Fruit fly (Drosophila melanogaster) whole organism, wandering third instar larva: ENCODE results near the gene Rbp1-like.

Experiments
- Abd-B ChIP-seq: fragments of >200 bp; optimal IDR thresholded peaks from 2 replicates; lab custom pipeline; 2017; ENCODE audit warnings: missing biosample characterization, missing genetic modification characterization
- CG32264 ChIP-seq: fragments of 200-800 bp; sonication (Bioruptor generic); optimal IDR thresholded peaks from 2 replicates; lab custom pipeline; 2016; ENCODE audit warnings: missing biosample characterization, missing genetic modification characterization
- CG9705 ChIP-seq: fragments of 200-800 bp; sonication (Bioruptor generic); optimal IDR thresholded peaks from 2 replicates; lab custom pipeline; 2018; ENCODE audit warnings: missing biosample characterization, mild to moderate bottlenecking, missing genetic modification characterization
- CrebA ChIP-seq: fragments of 200-800 bp; sonication (Bioruptor generic); optimal IDR thresholded peaks from 2 replicates; lab custom pipeline; 2016; ENCODE audit warnings: missing biosample characterization, mild to moderate bottlenecking, missing genetic modification characterization, borderline replicate concordance
- Dfd ChIP-seq: fragments of >200 bp; optimal IDR thresholded peaks from 2 replicates; lab custom pipeline; 2017; ENCODE audit warnings: missing biosample characterization, missing genetic modification characterization
- Dif ChIP-seq: fragments of 200-275, 200-300 bp; sonication (Bioruptor generic); optimal IDR thresholded peaks from 2 replicates; lab custom pipeline; 2018; ENCODE audit warnings: missing biosample characterization, missing genetic modification characterization; ENCODE audit not compliant: partially characterized antibody
- HLH106 ChIP-seq: fragments of 200-800 bp; optimal IDR thresholded peaks from 3 replicates; lab custom pipeline; 2019; ENCODE audit warnings: missing biosample characterization, mild to moderate bottlenecking, missing genetic modification characterization, moderate library complexity
- Hr78 ChIP-seq: fragments of >200 bp; optimal IDR thresholded peaks from 2 replicates; lab custom pipeline; 2017; ENCODE audit warnings: missing biosample characterization, missing genetic modification characterization
- Hr83 ChIP-seq: fragments of 200-300 bp; sonication (Bioruptor generic); optimal IDR thresholded peaks from 2 replicates; lab custom pipeline; 2016; ENCODE audit warnings: missing biosample characterization, mild to moderate bottlenecking, missing genetic modification characterization, moderate library complexity; ENCODE audit not compliant: poor library complexity, severe bottlenecking
- Jra ChIP-seq: sonication (Bioruptor generic); optimal IDR thresholded peaks from 2 replicates; lab custom pipeline; 2016; ENCODE audit warnings: missing biosample characterization, missing genetic modification characterization
- Mio ChIP-seq: sonication (Bioruptor generic); optimal IDR thresholded peaks from 2 replicates; lab custom pipeline; 2016; ENCODE audit warnings: missing biosample characterization, missing genetic modification characterization
- Myc ChIP-seq: fragments of >200 bp; optimal IDR thresholded peaks from 2 replicates; lab custom pipeline; 2017
- N ChIP-seq: fragments of >200 bp; optimal IDR thresholded peaks from 2 replicates; lab custom pipeline; 2018; ENCODE audit warnings: missing biosample characterization, missing external identifiers, missing genetic modification characterization
- OdsH ChIP-seq: fragments of 200-800 bp; sonication (Bioruptor generic); optimal IDR thresholded peaks from 2 replicates; lab custom pipeline; 2016; ENCODE audit warnings: missing biosample characterization, mild to moderate bottlenecking, missing genetic modification characterization
- Sp1 ChIP-seq: fragments of 200-800 bp; sonication (Bioruptor generic); optimal IDR thresholded peaks from 3 replicates; lab custom pipeline; 2019; ENCODE audit warnings: missing biosample characterization, mild to moderate bottlenecking, missing genetic modification characterization, moderate library complexity
- Vsx2 ChIP-seq: fragments of 200-300, 225-300 bp; sonication (Bioruptor generic); optimal IDR thresholded peaks from 2 replicates; lab custom pipeline; 2018; ENCODE audit warnings: missing biosample characterization, missing genetic modification characterization; ENCODE audit not compliant: partially characterized antibody
- br ChIP-seq: fragments of 200-800 bp; sonication (Bioruptor generic); optimal IDR thresholded peaks from 2 replicates; lab custom pipeline; 2016; ENCODE audit warnings: missing biosample characterization, missing genetic modification characterization
- dmrt93B ChIP-seq: fragments of 200-800 bp; sonication (Bioruptor generic); optimal IDR thresholded peaks from 2 replicates; lab custom pipeline; 2018; ENCODE audit warnings: missing biosample characterization, mild to moderate bottlenecking, missing genetic modification characterization
- dsf ChIP-seq: sonication (Bioruptor generic); optimal IDR thresholded peaks from 2 replicates; lab custom pipeline; 2016; ENCODE audit warnings: missing biosample characterization, missing genetic modification characterization, borderline replicate concordance
- ey ChIP-seq: fragments of 200-800 bp; sonication (Bioruptor generic); optimal IDR thresholded peaks from 2 replicates; lab custom pipeline; 2016; ENCODE audit warnings: missing biosample characterization, missing genetic modification characterization
- foxo ChIP-seq, 2 experiments: fragments of 200-800 bp; sonication (Bioruptor generic); optimal IDR thresholded peaks; 2 replicates in 1 of 2; 3 replicates in 1 of 2; lab custom pipeline; 2016 to 2017; ENCODE audit warnings: missing biosample characterization in 2 of 2, missing genetic modification characterization in 2 of 2
- fru ChIP-seq: fragments of 200-800 bp; sonication (Bioruptor generic); optimal IDR thresholded peaks from 3 replicates; lab custom pipeline; 2016; ENCODE audit warnings: missing biosample characterization, mild to moderate bottlenecking, missing genetic modification characterization
- h ChIP-seq: fragments of 200-800 bp; sonication (Bioruptor generic); optimal IDR thresholded peaks from 3 replicates; lab custom pipeline; 2016; ENCODE audit warnings: missing biosample characterization, mild to moderate bottlenecking, missing genetic modification characterization
- jim ChIP-seq: fragments of 175-275, 200-325 bp; sonication (Bioruptor generic); optimal IDR thresholded peaks from 2 replicates; lab custom pipeline; 2016; ENCODE audit warnings: missing biosample characterization, mild to moderate bottlenecking, missing genetic modification characterization
- lola ChIP-seq: fragments of >200 bp; optimal IDR thresholded peaks from 2 replicates; lab custom pipeline; 2017; ENCODE audit warnings: missing biosample characterization, missing genetic modification characterization
- psq ChIP-seq: fragments of 200-800 bp; sonication (Bioruptor generic); optimal IDR thresholded peaks from 3 replicates; lab custom pipeline; 2017; ENCODE audit warnings: missing biosample characterization, mild to moderate bottlenecking, missing genetic modification characterization, moderate library complexity
- rgr ChIP-seq: fragments of 200-800 bp; sonication (Bioruptor generic); optimal IDR thresholded peaks from 3 replicates; lab custom pipeline; 2016; ENCODE audit warnings: missing biosample characterization, mild to moderate bottlenecking, missing genetic modification characterization
- sage ChIP-seq: fragments of 200-800 bp; sonication (Bioruptor generic); optimal IDR thresholded peaks from 2 replicates; lab custom pipeline; 2016; ENCODE audit warnings: missing biosample characterization, mild to moderate bottlenecking, missing genetic modification characterization
- sv ChIP-seq: fragments of 200-800 bp; sonication (Bioruptor generic); optimal IDR thresholded peaks from 3 replicates; lab custom pipeline; 2016; ENCODE audit warnings: missing biosample characterization, missing genetic modification characterization
- tai ChIP-seq: sonication (Bioruptor generic); optimal IDR thresholded peaks from 2 replicates; lab custom pipeline; 2016; ENCODE audit warnings: missing biosample characterization, missing genetic modification characterization
- usp ChIP-seq: fragments of >200 bp; optimal IDR thresholded peaks from 2 replicates; lab custom pipeline; 2017; ENCODE audit warnings: missing biosample characterization, missing genetic modification characterization
- woc ChIP-seq: sonication (Bioruptor generic); optimal IDR thresholded peaks from 2 replicates; lab custom pipeline; 2016; ENCODE audit warnings: missing biosample characterization, mild to moderate bottlenecking, missing genetic modification characterization

Gene Rbp1-like

DNA sequence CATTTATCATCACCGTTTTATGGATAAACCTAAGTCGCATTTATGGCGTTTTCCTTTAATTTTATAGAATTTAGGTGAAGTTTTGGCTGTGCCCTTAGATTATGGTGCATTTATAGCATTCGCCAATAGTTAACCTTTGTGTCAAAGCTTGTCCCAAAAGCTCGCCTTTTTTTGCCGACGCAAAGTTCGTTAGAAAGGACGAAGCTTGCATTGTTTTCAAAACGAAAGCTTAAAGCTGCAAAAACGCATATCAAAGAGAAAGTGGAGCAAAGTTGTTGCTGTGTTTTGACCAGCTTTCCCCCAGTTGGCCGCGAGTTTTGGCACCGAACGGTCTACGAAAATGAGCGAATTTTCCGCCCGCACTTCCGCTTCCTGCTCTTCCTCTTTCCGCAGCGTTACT is 25.7 kb downstream of the Rbp1-like start, which contains the start of gene Syt12:
Gene Syt12, plus strand, starts transcription at position 301 of the 400 bp plus-strand sequence.
- TF ChIP-seq Abd-B (GFP tag; lab: Kevin White, UChicago) (no peak), Hr83 (GFP tag; lab: Kevin White, UChicago) (no peak), sv (GFP tag; lab: Kevin White, UChicago) (no peak), jim (GFP tag; lab: Kevin White, UChicago) (no peak), Jra (GFP tag; lab: Kevin White, UChicago) (no peak), Myc (lab: Kevin White, UChicago) (no peak), rgr (GFP tag; lab: Kevin White, UChicago) (no peak), h (GFP tag; lab: Kevin White, UChicago) (no peak), OdsH (GFP tag; lab: Kevin White, UChicago) (no peak), CG9705 (GFP tag; lab: Kevin White, UChicago) (no peak), dsf (no peak), ey (GFP tag; lab: Kevin White, UChicago) (no peak), woc (no peak), usp (GFP tag; lab: Kevin White, UChicago) (no peak), foxo (GFP tag; optimal IDR thresholded peaks at IDR 0.05; lab: Kevin White, UChicago) (no peak), N (GFP tag; lab: Kevin White, UChicago) (no peak), Dif (GFP tag; lab: Kevin White, UChicago) (no peak), lola (GFP tag; lab: Kevin White, UChicago) (no peak)

dm6 chrX:13358240-13358799 is 26.4 kb downstream of the Rbp1-like start:
- no peak for TF ChIP-seq br (GFP tag; lab: Kevin White, UChicago)
- no peak for TF ChIP-seq foxo (GFP tag; optimal IDR thresholded peaks at IDR 0.05; lab: Kevin White, UChicago)
- no peak for TF ChIP-seq CrebA (GFP tag; lab: Kevin White, UChicago)
- no peak for TF ChIP-seq lola (GFP tag; lab: Kevin White, UChicago)
- no peak for TF ChIP-seq Abd-B (GFP tag; lab: Kevin White, UChicago)
- no peak for TF ChIP-seq Mio (GFP tag; lab: Kevin White, UChicago)
- TF ChIP-seq fru, result no peak
- TF ChIP-seq tai, result no peak
- TF ChIP-seq Myc (lab: Kevin White, UChicago), result peak; percentile 40
- no peak for TF ChIP-seq usp (GFP tag; lab: Kevin White, UChicago)
- TF ChIP-seq woc, result peak; percentile 18
- TF ChIP-seq sage (GFP tag; lab: Kevin White, UChicago), result no peak

DNA sequence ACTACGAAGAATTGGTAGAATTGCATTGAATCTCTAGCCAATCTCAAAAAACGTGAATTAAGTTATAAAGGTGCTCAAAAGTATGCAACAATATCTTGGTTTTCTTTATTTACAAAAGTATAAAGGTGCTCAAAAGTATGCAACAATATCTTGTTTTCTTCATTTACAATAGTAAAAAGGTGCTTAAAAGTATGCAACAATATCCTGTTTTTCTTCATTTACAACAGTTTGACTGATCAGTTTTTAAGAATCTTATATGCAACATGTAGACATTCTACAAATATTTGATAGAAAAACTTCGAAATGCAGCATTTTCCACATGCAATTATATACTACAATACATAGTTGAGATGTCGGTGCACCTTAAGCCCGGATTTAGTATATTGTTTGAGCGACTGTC is 37.7 kb downstream of the Rbp1-like start:
- TF ChIP-seq rgr (GFP tag; lab: Kevin White, UChicago) (no peak), sv (GFP tag; lab: Kevin White, UChicago) (no peak)
- TF ChIP-seq, all 38 proteins: peak for 0

- TF ChIP-seq Mio (GFP tag; lab: Kevin White, UChicago) (no peak), HLH106 (peak; percentile 43), Sp1 (peak; percentile 26), foxo (GFP tag; optimal IDR thresholded peaks at IDR 0.05; lab: Kevin White, UChicago) (peak in 1 of 2 experiments; percentile 13)
Measured at dm6 chrX:13345327-13345726, 39.4 kb downstream of the Rbp1-like start.

DNA sequence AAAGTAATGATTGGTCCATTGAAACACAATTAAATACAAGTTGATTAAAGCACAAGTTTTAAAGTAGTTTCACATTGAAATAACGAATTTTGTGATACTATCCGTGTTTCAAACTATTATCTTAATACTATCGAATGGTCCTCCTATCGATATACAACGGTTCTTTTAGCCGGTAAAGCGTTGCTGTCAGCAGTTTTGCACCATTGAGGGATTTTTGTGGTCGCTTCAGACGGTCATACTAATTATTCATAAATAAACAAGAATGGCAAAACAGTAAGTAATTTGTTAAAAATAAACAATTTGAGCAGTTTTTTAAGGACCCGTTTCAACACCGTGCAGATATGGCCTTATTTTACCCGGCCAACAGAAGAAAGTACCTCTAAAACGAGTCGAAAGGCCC is 46.6 kb downstream of the Rbp1-like start, which contains the start of gene CG15747:
Gene CG15747, plus strand, starts transcription at position 206 of the 400 bp plus-strand sequence.
- TF ChIP-seq dmrt93B (GFP tag; lab: Kevin White, UChicago) (no peak), HLH106 (no peak), h (GFP tag; lab: Kevin White, UChicago) (no peak), Sp1 (no peak), Dfd (GFP tag; lab: Kevin White, UChicago) (no peak), Hr78 (GFP tag; lab: Kevin White, UChicago) (no peak), rgr (GFP tag; lab: Kevin White, UChicago) (no peak), Vsx2 (GFP tag; lab: Kevin White, UChicago) (no peak), Jra (GFP tag; lab: Kevin White, UChicago) (no peak), foxo (GFP tag; optimal IDR thresholded peaks at IDR 0.05; lab: Kevin White, UChicago) (no peak), Abd-B (GFP tag; lab: Kevin White, UChicago) (no peak), Dif (GFP tag; lab: Kevin White, UChicago) (no peak), Hr83 (GFP tag; lab: Kevin White, UChicago) (no peak), jim (GFP tag; lab: Kevin White, UChicago) (no peak), CG32264 (GFP tag; lab: Kevin White, UChicago) (no peak), psq (GFP tag; lab: Kevin White, UChicago) (no peak)
- TF ChIP-seq, all 38 proteins: peak for 0
